Fruit fly (Drosophila melanogaster) whole organism, prepupa: ENCODE data around the gene Kul.

Source experiments
- CG6276 ChIP-seq: fragments of 200-800 bp; sonication (Bioruptor generic); optimal IDR thresholded peaks from 2 replicates; lab custom pipeline; 2017; ENCODE audit warnings: missing biosample characterization, mild to moderate bottlenecking, missing genetic modification characterization
- CG7368 ChIP-seq: fragments of 200-800 bp; sonication (Bioruptor generic); optimal IDR thresholded peaks from 3 replicates; lab custom pipeline; 2016; ENCODE audit warnings: missing biosample characterization, missing genetic modification characterization
- CG8119 ChIP-seq: fragments of 200-800 bp; sonication (Bioruptor generic); IDR thresholded peaks from 3 replicates; pipeline ENCODE4 v1.3.6; 2022; ENCODE audit warnings: missing biosample characterization, missing genetic modification characterization
- Ets21C ChIP-seq: fragments of 200-800 bp; sonication (Bioruptor generic); optimal IDR thresholded peaks from 3 replicates; lab custom pipeline; 2016; ENCODE audit warnings: missing biosample characterization, missing genetic modification characterization
- Gug ChIP-seq: fragments of 200-800 bp; sonication (Bioruptor generic); IDR thresholded peaks from 2 replicates; pipeline ENCODE4 v1.3.6; 2022; ENCODE audit warnings: missing biosample characterization, missing genetic modification characterization
- Hr38 ChIP-seq: sonication (Bioruptor generic); optimal IDR thresholded peaks from 2 replicates; lab custom pipeline; 2016; ENCODE audit warnings: missing biosample characterization, missing genetic modification characterization

DNA sequence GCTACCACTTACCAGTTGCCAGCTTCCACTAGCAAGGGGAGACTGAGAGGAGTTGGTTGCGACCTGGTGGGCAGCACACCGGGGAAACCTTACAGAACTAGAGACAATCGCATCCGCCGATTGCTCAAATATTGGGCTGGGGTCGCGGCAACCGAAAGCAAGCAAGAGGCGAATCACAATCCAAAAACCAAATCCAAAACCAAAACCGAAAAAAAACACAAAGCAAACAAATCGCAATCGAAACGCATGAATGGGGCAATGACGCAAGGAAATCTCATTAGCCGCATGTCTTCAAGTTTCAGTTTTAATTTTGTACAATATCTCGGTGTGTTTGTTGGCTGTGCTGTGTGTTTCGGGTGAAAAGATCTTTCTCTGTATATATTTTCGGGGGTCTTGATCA lies 36.4 kb upstream of the Kul start, which contains the start of gene Obp99c:
- no peak for TF ChIP-seq Hr38 (GFP tag; lab: Kevin White, UChicago)
- no peak for TF ChIP-seq CG6276 (GFP tag; lab: Kevin White, UChicago)
- TF ChIP-seq Gug (GFP tag; lab: Robert Waterston, UW), result no peak
- no peak for TF ChIP-seq CG8119 (GFP tag; lab: Robert Waterston, UW)
- no peak for TF ChIP-seq Ets21C (GFP tag; lab: Kevin White, UChicago)
- no peak for TF ChIP-seq CG7368 (GFP tag; lab: Kevin White, UChicago)
